Fruit fly (Drosophila melanogaster) whole organism, embryonic: ENCODE results near the gene cnc.

Source experiments
- Atf-2 ChIP-seq: fragments of 200-800 bp; sonication (Bioruptor generic); optimal IDR thresholded peaks from 2 replicates; lab custom pipeline; 2016; ENCODE audit warnings: missing biosample characterization, missing genetic modification characterization
- CG10366 ChIP-seq: fragments of 200-800 bp; sonication (Bioruptor generic); IDR thresholded peaks from 2 replicates; pipeline ENCODE4 v1.3.6; 2022; ENCODE audit warnings: missing biosample characterization, missing genetic modification characterization
- CG11247 ChIP-seq: fragments of 200-800 bp; sonication (Bioruptor generic); IDR thresholded peaks from 2 replicates; pipeline ENCODE4 v1.3.6; 2022; ENCODE audit warnings: missing biosample characterization, missing genetic modification characterization
- CG12942 ChIP-seq: fragments of 200-800 bp; sonication (Bioruptor generic); optimal IDR thresholded peaks from 3 replicates; lab custom pipeline; 2016; ENCODE audit warnings: missing biosample characterization, missing genetic modification characterization
- CG1603 ChIP-seq: fragments of 200-800 bp; sonication (Bioruptor generic); optimal IDR thresholded peaks from 2 replicates; lab custom pipeline; 2019; ENCODE audit warnings: missing biosample characterization, mild to moderate bottlenecking, missing genetic modification characterization, moderate library complexity
- CG16863 ChIP-seq: fragments of 200-800 bp; sonication (Bioruptor generic); optimal IDR thresholded peaks from 3 replicates; lab custom pipeline; 2016; ENCODE audit warnings: missing biosample characterization, missing genetic modification characterization
- CG17328 ChIP-seq: fragments of 200-800 bp; sonication (Bioruptor generic); IDR thresholded peaks from 2 replicates; pipeline ENCODE4 v1.3.6; 2022; ENCODE audit warnings: missing biosample characterization, missing genetic modification characterization
- CG17612 ChIP-seq: fragments of 200-800 bp; sonication (Bioruptor generic); IDR thresholded peaks from 2 replicates; pipeline ENCODE4 v1.3.6; 2022; ENCODE audit warnings: missing biosample characterization, missing genetic modification characterization
- CG17802 ChIP-seq: fragments of 200-800 bp; sonication (Bioruptor generic); optimal IDR thresholded peaks from 2 replicates; lab custom pipeline; 2018; ENCODE audit warnings: missing biosample characterization, mild to moderate bottlenecking, missing genetic modification characterization, moderate library complexity
- CG17829 ChIP-seq: fragments of 200-800 bp; optimal IDR thresholded peaks from 2 replicates; lab custom pipeline; 2019; ENCODE audit warnings: missing biosample characterization, mild to moderate bottlenecking, missing genetic modification characterization, moderate library complexity
- CG17912 ChIP-seq: fragments of 200-800 bp; sonication (Bioruptor generic); optimal IDR thresholded peaks from 2 replicates; lab custom pipeline; 2018; ENCODE audit warnings: missing biosample characterization, mild to moderate bottlenecking, missing genetic modification characterization
- CG1792 ChIP-seq: fragments of 200-800 bp; sonication (Bioruptor generic); optimal IDR thresholded peaks from 2 replicates; lab custom pipeline; 2016; ENCODE audit warnings: missing biosample characterization, missing genetic modification characterization
- CG30020 ChIP-seq: fragments of 200-800 bp; optimal IDR thresholded peaks from 2 replicates; lab custom pipeline; 2019; ENCODE audit warnings: missing biosample characterization, mild to moderate bottlenecking, missing genetic modification characterization, moderate library complexity
- CG3726 ChIP-seq: fragments of 200-800 bp; sonication (Bioruptor generic); IDR thresholded peaks from 3 replicates; pipeline ENCODE4, ENCODE4 v1.3.6; 2022; ENCODE audit warnings: missing biosample characterization, missing genetic modification characterization
- CG42726 ChIP-seq: fragments of 200-800 bp; sonication (Bioruptor generic); IDR thresholded peaks from 2 replicates; pipeline ENCODE4 v1.3.6; 2022; ENCODE audit warnings: missing biosample characterization, missing genetic modification characterization; ENCODE audit not compliant: partially characterized antibody
- CG7928 ChIP-seq: fragments of 200-800 bp; sonication (Bioruptor generic); optimal IDR thresholded peaks from 2 replicates; lab custom pipeline; 2017; ENCODE audit warnings: missing biosample characterization, mild to moderate bottlenecking, missing genetic modification characterization
- CG7987 ChIP-seq: fragments of 200-800 bp; sonication (Bioruptor generic); optimal IDR thresholded peaks from 2 replicates; lab custom pipeline; 2018; ENCODE audit warnings: missing biosample characterization, mild to moderate bottlenecking, missing genetic modification characterization, moderate library complexity
- CG8281 ChIP-seq: fragments of 200-800 bp; sonication (Bioruptor generic); optimal IDR thresholded peaks from 2 replicates; lab custom pipeline; 2018; ENCODE audit warnings: missing biosample characterization, mild to moderate bottlenecking, missing genetic modification characterization, moderate library complexity
- Chrac-16 ChIP-seq: fragments of 200-800 bp; sonication (Bioruptor generic); optimal IDR thresholded peaks from 3 replicates; lab custom pipeline; 2016; ENCODE audit warnings: missing biosample characterization, missing genetic modification characterization
- Fer3 ChIP-seq: fragments of 200-800 bp; sonication (Bioruptor generic); optimal IDR thresholded peaks from 2 replicates; lab custom pipeline; 2018; ENCODE audit warnings: missing biosample characterization, mild to moderate bottlenecking, missing genetic modification characterization, moderate library complexity
- H15 ChIP-seq: fragments of 200-800 bp; sonication (Bioruptor generic); IDR thresholded peaks from 3 replicates; pipeline ENCODE4 v1.3.6; 2022; ENCODE audit warnings: missing biosample characterization, missing genetic modification characterization
- Hand ChIP-seq: fragments of 200-800 bp; sonication (Bioruptor generic); optimal IDR thresholded peaks from 2 replicates; lab custom pipeline; 2017; ENCODE audit warnings: mild to moderate bottlenecking, missing biosample characterization, missing genetic modification reagents, missing genetic modification characterization
- Hmx ChIP-seq: fragments of 200-800 bp; sonication (Bioruptor generic); optimal IDR thresholded peaks from 2 replicates; lab custom pipeline; 2016; ENCODE audit warnings: missing biosample characterization, missing genetic modification characterization
- MTF-1 ChIP-seq: fragments of 200-800 bp; sonication (Bioruptor generic); optimal IDR thresholded peaks from 2 replicates; lab custom pipeline; 2018; ENCODE audit warnings: missing biosample characterization, mild to moderate bottlenecking, missing genetic modification characterization, borderline replicate concordance
- Med ChIP-seq: fragments of 200-800 bp; sonication (Bioruptor generic); peaks from one replicate; lab custom pipeline; 2016; ENCODE audit warnings: missing biosample characterization, missing genetic modification characterization, mild to moderate bottlenecking, inconsistent platforms, moderate library complexity
- NC2α ChIP-seq: fragments of 200-800 bp; sonication (Bioruptor generic); optimal IDR thresholded peaks from 2 replicates; lab custom pipeline; 2016; ENCODE audit warnings: missing biosample characterization, missing genetic modification characterization
- Nf-YB ChIP-seq: fragments of 200-800 bp; sonication (Bioruptor generic); optimal IDR thresholded peaks from 3 replicates; lab custom pipeline; 2019; ENCODE audit warnings: missing biosample characterization, mild to moderate bottlenecking, missing genetic modification characterization, moderate library complexity
- TFAM ChIP-seq: fragments of 200-800 bp; sonication (Bioruptor generic); optimal IDR thresholded peaks from 2 replicates; lab custom pipeline; 2017; ENCODE audit warnings: missing biosample characterization, missing genetic modification characterization, inconsistent platforms
- amos ChIP-seq: fragments of 200-800 bp; sonication (Bioruptor generic); IDR thresholded peaks from 2 replicates; pipeline ENCODE4 v1.3.6; 2022; ENCODE audit warnings: missing biosample characterization, missing genetic modification characterization; ENCODE audit not compliant: partially characterized antibody
- bbx ChIP-seq: fragments of 200-800 bp; sonication (Bioruptor generic); IDR thresholded peaks from 2 replicates; pipeline ENCODE4 v1.3.6; 2022; ENCODE audit warnings: missing biosample characterization, missing genetic modification characterization; ENCODE audit not compliant: partially characterized antibody
- bigmax ChIP-seq: fragments of 200-800 bp; sonication (Bioruptor generic); optimal IDR thresholded peaks from 2 replicates; lab custom pipeline; 2018; ENCODE audit warnings: missing biosample characterization, mild to moderate bottlenecking, missing genetic modification characterization
- cg ChIP-seq: fragments of 200-800 bp; sonication (Bioruptor generic); optimal IDR thresholded peaks from 3 replicates; lab custom pipeline; 2019; ENCODE audit warnings: missing biosample characterization, mild to moderate bottlenecking, missing genetic modification characterization, moderate library complexity
- dm ChIP-seq: fragments of 200-800 bp; sonication (Bioruptor generic); optimal IDR thresholded peaks from 3 replicates; lab custom pipeline; 2016; ENCODE audit warnings: missing biosample characterization, missing genetic modification characterization
- ems ChIP-seq: fragments of 200-800 bp; sonication (Bioruptor generic); optimal IDR thresholded peaks from 3 replicates; lab custom pipeline; 2016; ENCODE audit warnings: missing biosample characterization, missing genetic modification characterization
- eve ChIP-seq, 2 experiments: fragments of >200 bp; optimal IDR thresholded peaks; 2 replicates each; lab custom pipeline; 2017; ENCODE audit warnings: missing biosample characterization in 2 of 2, missing genetic modification characterization in 2 of 2
- fd64A ChIP-seq: fragments of 200-800 bp; sonication (Bioruptor generic); optimal IDR thresholded peaks from 3 replicates; lab custom pipeline; 2018; ENCODE audit warnings: missing biosample characterization, mild to moderate bottlenecking, missing genetic modification characterization
- fd96Cb ChIP-seq: fragments of 200-800 bp; sonication (Bioruptor generic); optimal IDR thresholded peaks from 2 replicates; lab custom pipeline; 2018; ENCODE audit warnings: missing biosample characterization, mild to moderate bottlenecking, missing genetic modification characterization, moderate library complexity
- gcm2 ChIP-seq: fragments of 200-800 bp; sonication (Bioruptor generic); optimal IDR thresholded peaks from 2 replicates; lab custom pipeline; 2016; ENCODE audit warnings: missing biosample characterization, missing genetic modification characterization
- kah ChIP-seq: fragments of 200-800 bp; sonication (Bioruptor generic); optimal IDR thresholded peaks from 2 replicates; lab custom pipeline; 2018; ENCODE audit warnings: missing biosample characterization, mild to moderate bottlenecking, missing genetic modification characterization
- klu ChIP-seq: fragments of 200-800 bp; sonication (Bioruptor generic); IDR thresholded peaks from 2 replicates; pipeline ENCODE4 v1.3.6; 2022; ENCODE audit warnings: missing biosample characterization, missing genetic modification characterization
- lilli ChIP-seq: fragments of 200-800 bp; sonication (Bioruptor generic); optimal IDR thresholded peaks from 3 replicates; lab custom pipeline; 2016; ENCODE audit warnings: missing biosample characterization, missing genetic modification characterization
- lmd ChIP-seq: fragments of 200-800 bp; sonication (Bioruptor generic); IDR thresholded peaks from 2 replicates; pipeline ENCODE4 v1.3.6; 2022; ENCODE audit warnings: missing biosample characterization, missing genetic modification characterization
- mam ChIP-seq: fragments of 200-800 bp; sonication (Bioruptor generic); optimal IDR thresholded peaks from 3 replicates; lab custom pipeline; 2016; ENCODE audit warnings: missing biosample characterization, missing genetic modification characterization
- onecut ChIP-seq: fragments of 200-800 bp; sonication (Bioruptor generic); IDR thresholded peaks from 2 replicates; pipeline ENCODE4 v1.3.6; 2022; ENCODE audit warnings: missing biosample characterization, missing genetic modification characterization
- pfk ChIP-seq: fragments of 200-800 bp; sonication (Bioruptor generic); optimal IDR thresholded peaks from 2 replicates; lab custom pipeline; 2018; ENCODE audit warnings: missing biosample characterization, mild to moderate bottlenecking, missing genetic modification characterization, moderate library complexity
- pros ChIP-seq: fragments of 200-800 bp; sonication (Bioruptor generic); optimal IDR thresholded peaks from 3 replicates; lab custom pipeline; 2019; ENCODE audit warnings: missing biosample characterization, mild to moderate bottlenecking, missing genetic modification characterization, moderate library complexity
- repo ChIP-seq: fragments of 200-800 bp; sonication (Bioruptor generic); optimal IDR thresholded peaks from 2 replicates; lab custom pipeline; 2016; ENCODE audit warnings: missing biosample characterization, missing genetic modification characterization
- run ChIP-seq: fragments of 200-800 bp; sonication (Bioruptor generic); optimal IDR thresholded peaks from 3 replicates; lab custom pipeline; 2018; ENCODE audit warnings: missing biosample characterization, mild to moderate bottlenecking, missing genetic modification characterization
- slp2 ChIP-seq: fragments of 200-800 bp; sonication (Bioruptor generic); optimal IDR thresholded peaks from 2 replicates; lab custom pipeline; 2016; ENCODE audit warnings: missing biosample characterization, missing genetic modification characterization
- sug ChIP-seq: fragments of 200-800 bp; optimal IDR thresholded peaks from 2 replicates; lab custom pipeline; 2019; ENCODE audit warnings: missing biosample characterization, mild to moderate bottlenecking, missing genetic modification characterization, moderate library complexity

The cnc gene

dm6 chr3R:23214603-23215433, 11.7 kb downstream of the cnc start (continued):
- TF ChIP-seq dm (GFP tag; lab: Kevin White, UChicago) (no peak), CG7987 (GFP tag; lab: Kevin White, UChicago) (peak; percentile 43), Hand (GFP tag; lab: Kevin White, UChicago) (no peak), CG17912 (GFP tag; lab: Kevin White, UChicago) (no peak), lmd (GFP tag; lab: Robert Waterston, UW) (no peak), gcm2 (GFP tag; lab: Kevin White, UChicago) (no peak), CG42726 (peak; percentile 45; the same call in 1 of the 2 replicates), Nf-YB (GFP tag; lab: Kevin White, UChicago) (peak; percentile 23), Fer3 (no peak), CG17328 (GFP tag; lab: Robert Waterston, UW) (no peak), pros (GFP tag; lab: Kevin White, UChicago) (peak; percentile 3), NC2α (GFP tag; lab: Kevin White, UChicago) (no peak), lilli (GFP tag; lab: Kevin White, UChicago) (peak; percentile 7), sug (tag; lab: Kevin White, UChicago) (peak; percentile 94), CG11247 (GFP tag; lab: Robert Waterston, UW) (no peak), CG10366 (GFP tag; lab: Robert Waterston, UW) (no peak), Med (GFP tag; lab: Kevin White, UChicago) (peak; percentile 74), fd96Cb (tag; lab: Kevin White, UChicago) (no peak), MTF-1 (GFP tag; lab: Kevin White, UChicago) (no peak), mam (no peak), onecut (GFP tag; lab: Robert Waterston, UW) (no peak), CG1603 (tag; lab: Kevin White, UChicago) (peak; percentile 75), CG17829 (tag; lab: Kevin White, UChicago) (peak; percentile 43), bigmax (GFP tag; lab: Kevin White, UChicago) (no peak), CG12942 (GFP tag; lab: Kevin White, UChicago) (no peak), cg (GFP tag; lab: Kevin White, UChicago) (peak; percentile 35), CG17612 (GFP tag; lab: Robert Waterston, UW) (no peak), CG3726 (no peak), Hmx (GFP tag; lab: Kevin White, UChicago) (no peak), fd64A (GFP tag; lab: Kevin White, UChicago) (no peak), slp2 (no peak), eve (GFP tag; optimal IDR thresholded peaks at IDR 0.05; lab: Kevin White, UChicago) (no peak), CG8281 (no peak), CG17802 (no peak), TFAM (no peak), CG1792 (GFP tag; lab: Kevin White, UChicago) (no peak), pfk (GFP tag; lab: Kevin White, UChicago) (peak; percentile 20), bbx (GFP tag; lab: Robert Waterston, UW) (peak; percentile 48), klu (GFP tag; lab: Robert Waterston, UW) (no peak), run (tag; lab: Kevin White, UChicago) (no peak), repo (GFP tag; lab: Kevin White, UChicago) (no peak), CG7928 (GFP tag; lab: Kevin White, UChicago) (no peak), kah (GFP tag; lab: Kevin White, UChicago) (no peak), CG30020 (no peak), CG16863 (no peak), Atf-2 (GFP tag; lab: Kevin White, UChicago) (no peak), amos (GFP tag; lab: Robert Waterston, UW) (no peak; the same call in 1 of the 2 replicates), ems (GFP tag; lab: Kevin White, UChicago) (no peak), H15 (GFP tag; lab: Robert Waterston, UW) (no peak), Chrac-16 (GFP tag; lab: Kevin White, UChicago) (no peak)
